Fruit fly (Drosophila melanogaster): ENCODE data around the gene Gli.

dm6 chr2L:15747394-15748260 is 14.9 kb downstream of the Gli start, which contains the start of gene CycE:
- TF ChIP-seq Snoo (tag; optimal IDR thresholded peaks at IDR 0.05) = no peak
- no peak for TF ChIP-seq CG13204 (GFP tag; optimal IDR thresholded peaks at IDR 0.05)
- TF ChIP-seq CG8159 (tag; optimal IDR thresholded peaks at IDR 0.05) = no peak
- no peak for TF ChIP-seq CG8301 (tag; optimal IDR thresholded peaks at IDR 0.05)

Measured in whole organism, pupa.